Fruit fly (Drosophila melanogaster) whole organism, embryonic: ENCODE data around the gene faf.

Source experiments
- Abd-B ChIP-seq: fragments of 200-800 bp; sonication (Bioruptor generic); optimal IDR thresholded peaks from 2 replicates; lab custom pipeline; 2018; ENCODE audit warnings: missing biosample characterization, mild to moderate bottlenecking, missing genetic modification characterization, moderate library complexity
- Antp ChIP-seq: fragments of 200-800 bp; sonication (Bioruptor generic); optimal IDR thresholded peaks from 3 replicates; lab custom pipeline; 2016; ENCODE audit warnings: missing biosample characterization, missing genetic modification characterization
- CG12071 ChIP-seq: fragments of 200-800 bp; sonication (Bioruptor generic); optimal IDR thresholded peaks from 3 replicates; lab custom pipeline; 2018; ENCODE audit warnings: missing biosample characterization, mild to moderate bottlenecking, missing genetic modification characterization
- CG13624 ChIP-seq: fragments of 200-800 bp; sonication (Bioruptor generic); optimal IDR thresholded peaks from 2 replicates; lab custom pipeline; 2016; ENCODE audit warnings: missing biosample characterization, missing genetic modification characterization
- CG13894 ChIP-seq: fragments of 200-800 bp; sonication (Bioruptor generic); optimal IDR thresholded peaks from 3 replicates; lab custom pipeline; 2018; ENCODE audit warnings: missing biosample characterization, mild to moderate bottlenecking, missing genetic modification characterization, moderate library complexity
- CG14050 ChIP-seq: fragments of 200-800 bp; sonication (Bioruptor generic); IDR thresholded peaks from 3 replicates; pipeline ENCODE4 v1.3.6; 2022; ENCODE audit warnings: missing biosample characterization, missing genetic modification characterization
- CG17568 ChIP-seq: fragments of 200-800 bp; sonication (Bioruptor generic); optimal IDR thresholded peaks from 2 replicates; lab custom pipeline; 2018; ENCODE audit warnings: missing biosample characterization, mild to moderate bottlenecking, missing genetic modification characterization, moderate library complexity
- CG18764 ChIP-seq: fragments of 200-800 bp; sonication (Bioruptor generic); optimal IDR thresholded peaks from 3 replicates; lab custom pipeline; 2016; ENCODE audit warnings: missing biosample characterization, missing genetic modification characterization
- CG30403 ChIP-seq: fragments of 200-800 bp; sonication (Bioruptor generic); optimal IDR thresholded peaks from 3 replicates; lab custom pipeline; 2016; ENCODE audit warnings: missing biosample characterization, missing genetic modification characterization
- CG3163 ChIP-seq: fragments of 200-800 bp; sonication (Bioruptor generic); optimal IDR thresholded peaks from 3 replicates; lab custom pipeline; 2016; ENCODE audit warnings: missing biosample characterization, missing genetic modification characterization
- CG34422 ChIP-seq: fragments of 200-800 bp; sonication (Bioruptor generic); IDR thresholded peaks from 3 replicates; pipeline ENCODE4 v1.3.6; 2022; ENCODE audit warnings: missing biosample characterization, missing genetic modification characterization
- CG4617 ChIP-seq: fragments of 200-800 bp; sonication (Bioruptor generic); optimal IDR thresholded peaks from 3 replicates; lab custom pipeline; 2016; ENCODE audit warnings: missing biosample characterization, missing genetic modification characterization, borderline replicate concordance
- CG4854 ChIP-seq: fragments of 200-800 bp; sonication (Bioruptor generic); optimal IDR thresholded peaks from 2 replicates; lab custom pipeline; 2016; ENCODE audit warnings: missing biosample characterization, missing genetic modification characterization, inconsistent platforms
- CG6854 ChIP-seq: fragments of 200-800 bp; sonication (Bioruptor generic); optimal IDR thresholded peaks from 3 replicates; lab custom pipeline; 2017; ENCODE audit warnings: missing biosample characterization, mild to moderate bottlenecking, missing genetic modification characterization
- CG8089 ChIP-seq: fragments of 200-800 bp; sonication (Bioruptor generic); optimal IDR thresholded peaks from 3 replicates; lab custom pipeline; 2016; ENCODE audit warnings: missing biosample characterization, missing genetic modification characterization
- CG8478 ChIP-seq: fragments of >200 bp; optimal IDR thresholded peaks from 2 replicates; lab custom pipeline; 2018
- CG8765 ChIP-seq: fragments of 200-800 bp; sonication (Bioruptor generic); IDR thresholded peaks from 2 replicates; pipeline ENCODE4 v1.3.6; 2022; ENCODE audit warnings: missing biosample characterization, missing genetic modification characterization
- CkIIα-i1 ChIP-seq: fragments of 200-800 bp; sonication (Bioruptor generic); IDR thresholded peaks from 2 replicates; pipeline ENCODE4 v1.3.6; 2022; ENCODE audit warnings: missing biosample characterization, missing genetic modification characterization
- D19A ChIP-seq: fragments of 200-800 bp; optimal IDR thresholded peaks from 3 replicates; lab custom pipeline; 2019; ENCODE audit warnings: missing biosample characterization, mild to moderate bottlenecking, missing genetic modification characterization, moderate library complexity
- Dip2 ChIP-seq: fragments of 200-800 bp; sonication (Bioruptor generic); IDR thresholded peaks from 2 replicates; pipeline ENCODE4 v1.3.6; 2022; ENCODE audit warnings: missing biosample characterization, missing genetic modification characterization
- Dref ChIP-seq: fragments of 200-800 bp; sonication (Bioruptor generic); IDR thresholded peaks from 2 replicates; pipeline ENCODE4 v1.3.6; 2022; ENCODE audit warnings: missing biosample characterization, missing genetic modification characterization
- ERR ChIP-seq: fragments of 200-800 bp; sonication (Bioruptor generic); optimal IDR thresholded peaks from 2 replicates; lab custom pipeline; 2016; ENCODE audit warnings: missing biosample characterization, missing genetic modification characterization
- Ets65A ChIP-seq: fragments of 200-800 bp; sonication (Bioruptor generic); peaks from one replicate; lab custom pipeline; 2016; ENCODE audit warnings: missing biosample characterization, missing genetic modification characterization
- Hr3 ChIP-seq: fragments of 200-800 bp; sonication (Bioruptor generic); optimal IDR thresholded peaks from 3 replicates; lab custom pipeline; 2016; ENCODE audit warnings: missing biosample characterization, missing genetic modification characterization
- Lpt ChIP-seq: fragments of >200 bp; optimal IDR thresholded peaks from 2 replicates; lab custom pipeline; 2018; ENCODE audit warnings: missing biosample characterization, missing genetic modification characterization
- MBD-R2 ChIP-seq: fragments of 200-800 bp; sonication (Bioruptor generic); IDR thresholded peaks from 2 replicates; pipeline ENCODE4 v1.3.6; 2022; ENCODE audit warnings: missing biosample characterization, missing genetic modification characterization
- Mad ChIP-seq: fragments of 200-800 bp; sonication (Bioruptor generic); optimal IDR thresholded peaks from 2 replicates; lab custom pipeline; 2016; ENCODE audit warnings: missing biosample characterization, missing genetic modification characterization
- Optix ChIP-seq: fragments of 200-800 bp; sonication (Bioruptor generic); IDR thresholded peaks from 3 replicates; pipeline ENCODE4 v1.3.6; 2022; ENCODE audit warnings: missing biosample characterization, missing genetic modification characterization
- Ravus ChIP-seq: fragments of 200-800 bp; sonication (Bioruptor generic); IDR thresholded peaks from 2 replicates; pipeline ENCODE4 v1.3.6; 2022; ENCODE audit warnings: missing biosample characterization, missing genetic modification characterization
- Side ChIP-seq: fragments of 200-800 bp; sonication (Bioruptor generic); optimal IDR thresholded peaks from 2 replicates; lab custom pipeline; 2016; ENCODE audit warnings: missing biosample characterization, missing genetic modification characterization
- Sin3A ChIP-seq: fragments of >200 bp; optimal IDR thresholded peaks from 2 replicates; lab custom pipeline; 2018
- Spps ChIP-seq: fragments of 200-800 bp; sonication (Bioruptor generic); optimal IDR thresholded peaks from 2 replicates; lab custom pipeline; 2018; ENCODE audit warnings: missing biosample characterization, mild to moderate bottlenecking, missing genetic modification characterization
- TFAM ChIP-seq: fragments of 200-800 bp; sonication (Bioruptor generic); optimal IDR thresholded peaks from 2 replicates; lab custom pipeline; 2017; ENCODE audit warnings: missing biosample characterization, missing genetic modification characterization, inconsistent platforms
- Tbp ChIP-seq: fragments of >200 bp; optimal IDR thresholded peaks from 2 replicates; lab custom pipeline; 2018; ENCODE audit warnings: missing biosample characterization, missing genetic modification characterization
- Usf ChIP-seq: fragments of 200-800 bp; sonication (Bioruptor generic); optimal IDR thresholded peaks from 2 replicates; lab custom pipeline; 2017; ENCODE audit warnings: missing genotype, missing biosample characterization, missing genetic modification characterization
- ab ChIP-seq: fragments of 200-800 bp; sonication (Bioruptor generic); optimal IDR thresholded peaks from 2 replicates; lab custom pipeline; 2016; ENCODE audit warnings: missing biosample characterization, missing genetic modification characterization
- abd-A ChIP-seq: fragments of 200-800 bp; sonication (Bioruptor generic); optimal IDR thresholded peaks from 3 replicates; lab custom pipeline; 2019; ENCODE audit warnings: missing biosample characterization, mild to moderate bottlenecking, missing genetic modification characterization, moderate library complexity
- amos ChIP-seq: fragments of 200-800 bp; sonication (Bioruptor generic); IDR thresholded peaks from 2 replicates; pipeline ENCODE4 v1.3.6; 2022; ENCODE audit warnings: missing biosample characterization, missing genetic modification characterization; ENCODE audit not compliant: partially characterized antibody
- ase ChIP-seq: fragments of 200-800 bp; sonication (Bioruptor generic); IDR thresholded peaks from 3 replicates; pipeline ENCODE4 v1.3.6; 2022; ENCODE audit warnings: missing biosample characterization, missing genetic modification characterization
- ato ChIP-seq: fragments of 200-800 bp; sonication (Bioruptor generic); IDR thresholded peaks from 2 replicates; pipeline ENCODE4 v1.3.6; 2022; ENCODE audit warnings: missing biosample characterization, missing genetic modification characterization; ENCODE audit not compliant: partially characterized antibody
- bbx ChIP-seq: fragments of 200-800 bp; sonication (Bioruptor generic); IDR thresholded peaks from 2 replicates; pipeline ENCODE4 v1.3.6; 2022; ENCODE audit warnings: missing biosample characterization, missing genetic modification characterization; ENCODE audit not compliant: partially characterized antibody
- bigmax ChIP-seq: fragments of 200-800 bp; sonication (Bioruptor generic); optimal IDR thresholded peaks from 2 replicates; lab custom pipeline; 2018; ENCODE audit warnings: missing biosample characterization, mild to moderate bottlenecking, missing genetic modification characterization
- cad ChIP-seq: fragments of >200 bp; optimal IDR thresholded peaks from 2 replicates; lab custom pipeline; 2017; ENCODE audit warnings: missing biosample characterization, missing genetic modification characterization
- chif ChIP-seq, 2 experiments: fragments of 200-800 bp; sonication (Bioruptor generic); optimal IDR thresholded peaks; 3 replicates each; lab custom pipeline; 2016; ENCODE audit warnings: missing biosample characterization in 2 of 2, missing genetic modification characterization in 2 of 2
- h ChIP-seq: fragments of >200 bp; optimal IDR thresholded peaks from 2 replicates; lab custom pipeline; 2017
- insv ChIP-seq, 2 experiments: fragments of 200-800 bp; sonication (Bioruptor generic); optimal IDR thresholded peaks; 3 replicates each; lab custom pipeline; 2016 to 2018; ENCODE audit warnings: missing biosample characterization in 2 of 2, missing genetic modification characterization in 2 of 2
- jigr1 ChIP-seq: fragments of 200-800 bp; sonication (Bioruptor generic); IDR thresholded peaks from 3 replicates; pipeline ENCODE4 v1.3.6; 2022; ENCODE audit warnings: missing biosample characterization, missing genetic modification characterization
- knrl ChIP-seq: fragments of 200-800 bp; sonication (Bioruptor generic); IDR thresholded peaks from 3 replicates; pipeline ENCODE4 v1.3.6; 2022; ENCODE audit warnings: missing biosample characterization, missing genetic modification characterization; ENCODE audit not compliant: partially characterized antibody
- repo ChIP-seq: fragments of 200-800 bp; sonication (Bioruptor generic); optimal IDR thresholded peaks from 2 replicates; lab custom pipeline; 2016; ENCODE audit warnings: missing biosample characterization, missing genetic modification characterization
- salm ChIP-seq: fragments of 200-800 bp; sonication (Bioruptor generic); optimal IDR thresholded peaks from 2 replicates; lab custom pipeline; 2018; ENCODE audit warnings: missing biosample characterization, mild to moderate bottlenecking, missing genetic modification characterization
- tgo ChIP-seq: fragments of 200-800 bp; sonication (Bioruptor generic); IDR thresholded peaks from 3 replicates; pipeline ENCODE4 v1.3.6; 2022; ENCODE audit warnings: missing biosample characterization, missing genetic modification characterization
- tio ChIP-seq: fragments of 200-800 bp; sonication (Bioruptor generic); optimal IDR thresholded peaks from 2 replicates; lab custom pipeline; 2017; ENCODE audit warnings: missing biosample characterization, missing genetic modification characterization, inconsistent platforms
- z ChIP-seq: fragments of 200-800 bp; sonication (Bioruptor generic); IDR thresholded peaks from 3 replicates; pipeline ENCODE4 v1.3.6; 2022; ENCODE audit warnings: missing biosample characterization, missing genetic modification characterization

The faf gene

DNA sequence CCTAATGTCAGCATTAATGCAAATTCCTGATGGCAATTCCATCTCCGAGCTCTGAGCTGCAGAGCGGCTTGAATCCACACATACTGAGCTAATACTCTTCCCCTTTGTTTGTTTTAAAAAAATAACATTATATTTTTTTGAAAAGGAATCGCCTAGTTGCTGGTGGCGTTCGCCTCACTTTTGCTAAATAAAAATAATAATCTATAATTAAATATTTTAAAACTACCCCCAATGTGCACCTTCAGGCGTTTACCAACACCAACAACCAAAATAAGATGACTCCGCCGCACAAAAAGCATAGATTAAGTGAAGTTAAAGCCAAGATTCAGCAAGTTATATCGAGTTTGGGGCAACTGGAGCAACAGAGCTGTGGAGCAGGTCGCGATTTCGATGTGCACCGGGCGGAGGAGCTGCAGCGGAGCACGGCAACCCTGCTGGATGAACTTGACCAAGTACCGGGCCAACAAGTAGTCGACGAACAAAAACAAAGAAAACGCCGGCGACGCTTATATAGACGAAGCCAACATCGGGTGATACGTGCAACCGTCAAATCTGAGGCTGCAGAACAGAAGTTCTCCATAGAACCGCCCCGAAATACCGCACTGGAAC, 32.7 kb upstream of the faf start, which contains the start of gene CG1896 (continued):
- TF ChIP-seq CG34422 (GFP tag; lab: Robert Waterston, UW) (peak; percentile 42; the same call in 1 of the 3 replicates), Lpt (GFP tag; lab: Kevin White, UChicago) (no peak), Ravus (GFP tag; lab: Robert Waterston, UW) (no peak), CG14050 (GFP tag; lab: Robert Waterston, UW) (0 out of 3 replicates have a peak, but pooled peaks have one; percentile 24), Hr3 (GFP tag; lab: Kevin White, UChicago) (no peak), CG6854 (GFP tag; lab: Kevin White, UChicago) (no peak), CG13894 (tag; lab: Kevin White, UChicago) (no peak), Antp (GFP tag; lab: Kevin White, UChicago) (no peak), abd-A (tag; lab: Kevin White, UChicago) (no peak), Abd-B (peak; percentile 1), bbx (GFP tag; lab: Robert Waterston, UW) (0 out of 2 replicates have a peak, but pooled peaks have one; percentile 14), repo (GFP tag; lab: Kevin White, UChicago) (no peak), TFAM (no peak), knrl (no peak), jigr1 (GFP tag; lab: Robert Waterston, UW) (no peak), CG8089 (no peak), CG8478 (lab: Kevin White, UChicago) (no peak), Dref (no peak), cad (GFP tag; lab: Kevin White, UChicago) (no peak), CG4617 (GFP tag; lab: Kevin White, UChicago) (peak; percentile 40), CG18764 (GFP tag; lab: Kevin White, UChicago) (peak; percentile 23), CG12071 (GFP tag; lab: Kevin White, UChicago) (no peak), Sin3A (lab: Kevin White, UChicago) (no peak), ERR (GFP tag; lab: Kevin White, UChicago) (no peak), ab (GFP tag; lab: Kevin White, UChicago) (no peak), CG4854 (GFP tag; lab: Kevin White, UChicago) (no peak), CkIIα-i1 (GFP tag; lab: Robert Waterston, UW) (no peak), Dip2 (GFP tag; lab: Robert Waterston, UW) (no peak), tgo (GFP tag; lab: Robert Waterston, UW) (peak; percentile 29; the same call in 1 of the 3 replicates), ato (GFP tag; lab: Robert Waterston, UW) (no peak), D19A (tag; lab: Kevin White, UChicago) (peak; percentile 87), h (lab: Kevin White, UChicago) (no peak), CG3163 (GFP tag; lab: Kevin White, UChicago) (no peak), Mad (GFP tag; lab: Kevin White, UChicago) (no peak), amos (GFP tag; lab: Robert Waterston, UW) (no peak), tio (no peak), CG17568 (no peak), CG8765 (GFP tag; lab: Robert Waterston, UW) (no peak), salm (tag; lab: Kevin White, UChicago) (no peak), Ets65A (GFP tag; lab: Kevin White, UChicago) (no peak), chif (GFP tag; optimal IDR thresholded peaks at IDR 0.05; lab: Kevin White, UChicago) (no peak), ase (GFP tag; lab: Robert Waterston, UW) (no peak), Side (GFP tag; lab: Kevin White, UChicago) (no peak), Spps (peak; percentile 12), CG30403 (GFP tag; lab: Kevin White, UChicago) (peak; percentile 45), insv (GFP tag; optimal IDR thresholded peaks at IDR 0.05; lab: Kevin White, UChicago) (no peak), Optix (GFP tag; lab: Robert Waterston, UW) (peak; percentile 65; the same call in 2 of the 3 replicates), MBD-R2 (peak; percentile 76), z (GFP tag; lab: Robert Waterston, UW) (no peak), Tbp (GFP tag; lab: Kevin White, UChicago) (no peak), CG13624 (GFP tag; lab: Kevin White, UChicago) (no peak), bigmax (GFP tag; lab: Kevin White, UChicago) (no peak), Usf (GFP tag; lab: Kevin White, UChicago) (no peak)
